Worm (Caenorhabditis elegans) whole organism, L1 larva: ENCODE measurements around the gene C24H10.3.
A peak's percentile ranks its signal among the peaks of the same experiment; 100 is the strongest.

Experiments
- C04F5.9 ChIP-seq: sonication (generic microtip); optimal IDR thresholded peaks from 2 replicates; lab custom pipeline; 2016; ENCODE audit warnings: missing genetic modification characterization, missing compliant biosample characterization
- C16A3.4 ChIP-seq: fragments of 150-350 bp; optimal IDR thresholded peaks from 2 replicates; lab custom pipeline; 2014; ENCODE audit warnings: missing biosample characterization, missing genetic modification characterization
- F16B12.6 ChIP-seq: fragments of 150-350 bp; optimal IDR thresholded peaks from 2 replicates; lab custom pipeline; 2014; ENCODE audit warnings: missing biosample characterization, missing genetic modification characterization
- ama-1 ChIP-seq: fragments of 150-350 bp; optimal IDR thresholded peaks from 2 replicates; lab custom pipeline; 2014
- blmp-1 ChIP-seq: fragments of 150-350 bp; optimal IDR thresholded peaks from 2 replicates; lab custom pipeline; 2014; ENCODE audit warnings: missing biosample characterization, missing genetic modification characterization
- ceh-82 ChIP-seq, 3 experiments: fragments of 150-350 bp in 1 of 3; sonication (generic microtip) in 2 of 3; optimal IDR thresholded peaks; 2 replicates each; lab custom pipeline; 2014 to 2017; ENCODE audit warnings: missing biosample characterization in 3 of 3, missing genetic modification characterization in 3 of 3
- dpl-1 ChIP-seq, 3 experiments: fragments of 150-350 bp in 2 of 3; sonication (generic microtip) in 1 of 3; optimal IDR thresholded peaks; 2 replicates each; lab custom pipeline; 2014 to 2017; ENCODE audit warnings: missing biosample characterization in 3 of 3, missing genetic modification characterization in 3 of 3, missing genetic modification reagents in 3 of 3
- dsc-1 ChIP-seq: sonication (generic microtip); optimal IDR thresholded peaks from 2 replicates; lab custom pipeline; 2016; ENCODE audit warnings: mild to moderate bottlenecking, missing genetic modification characterization, missing compliant biosample characterization
- efl-1 ChIP-seq, 4 experiments: fragments of 150-350 bp; optimal IDR thresholded peaks in 3 of 4; peaks in 1 of 4; 1 replicate in 1 of 4; 2 replicates in 3 of 4; lab custom pipeline; 2014; ENCODE audit warnings: missing biosample characterization in 2 of 4, missing genetic modification characterization in 2 of 4, missing genetic modification reagents in 2 of 4
- egl-13 ChIP-seq: sonication (generic microtip); optimal IDR thresholded peaks from 2 replicates; lab custom pipeline; 2016; ENCODE audit warnings: missing genotype, missing genetic modification reagents, missing genetic modification characterization, missing compliant biosample characterization
- egl-27 ChIP-seq, 2 experiments: fragments of 150-350 bp in 1 of 2; sonication (generic microtip); optimal IDR thresholded peaks; 3 replicates each; lab custom pipeline; 2017 to 2018; ENCODE audit warnings: missing biosample characterization in 2 of 2, missing genetic modification characterization in 2 of 2, missing genetic modification reagents in 2 of 2
- elt-2 ChIP-seq: sonication (generic microtip); optimal IDR thresholded peaks from 2 replicates; lab custom pipeline; 2016; ENCODE audit warnings: missing genetic modification characterization, mild to moderate bottlenecking, inconsistent platforms, missing compliant biosample characterization, missing genetic modification reagents
- ets-5 ChIP-seq: fragments of 200-800 bp; sonication (Bioruptor generic); IDR thresholded peaks from 2 replicates; pipeline ENCODE4 v1.3.6; 2022; ENCODE audit warnings: missing genetic modification characterization, missing compliant biosample characterization
- fkh-4 ChIP-seq: sonication (generic microtip); optimal IDR thresholded peaks from 2 replicates; lab custom pipeline; 2016; ENCODE audit warnings: missing compliant biosample characterization, missing genetic modification characterization, borderline replicate concordance
- fkh-8 ChIP-seq: sonication (generic microtip); optimal IDR thresholded peaks from 2 replicates; lab custom pipeline; 2016; ENCODE audit warnings: mild to moderate bottlenecking, missing genetic modification characterization, missing compliant biosample characterization
- grh-1 ChIP-seq: fragments of 200-800 bp; sonication (Bioruptor generic); IDR thresholded peaks from 2 replicates; pipeline ENCODE4 v1.3.6; 2022; ENCODE audit warnings: missing genetic modification reagents, missing genetic modification characterization, missing compliant biosample characterization
- hpl-2 ChIP-seq: fragments of 150-350 bp; optimal IDR thresholded peaks from 2 replicates; lab custom pipeline; 2014; ENCODE audit warnings: missing biosample characterization, missing genetic modification reagents, missing genetic modification characterization
- jun-1 ChIP-seq: fragments of 150-350 bp; optimal IDR thresholded peaks from 2 replicates; lab custom pipeline; 2014; ENCODE audit warnings: missing biosample characterization, missing genetic modification reagents, missing genetic modification characterization
- lin-13 ChIP-seq: fragments of 150-350 bp; optimal IDR thresholded peaks from 2 replicates; lab custom pipeline; 2014; ENCODE audit warnings: missing biosample characterization, missing genetic modification reagents, missing genetic modification characterization
- lin-14 ChIP-seq: fragments of 200-800 bp; sonication (Bioruptor generic); optimal IDR thresholded peaks from 2 replicates; lab custom pipeline; 2018; ENCODE audit warnings: mild to moderate bottlenecking, missing genetic modification characterization, moderate library complexity, missing compliant biosample characterization
- lin-35 ChIP-seq, 2 experiments: fragments of 150-350 bp; optimal IDR thresholded peaks; 2 replicates each; lab custom pipeline; 2014; ENCODE audit warnings: missing biosample characterization in 2 of 2, missing genetic modification characterization in 2 of 2, missing genetic modification reagents in 2 of 2
- lin-39 ChIP-seq: fragments of 150-350 bp; optimal IDR thresholded peaks from 2 replicates; lab custom pipeline; 2014; ENCODE audit warnings: missing biosample characterization, missing genetic modification reagents, missing genetic modification characterization
- lsy-2 ChIP-seq, 2 experiments: fragments of 150-350 bp; optimal IDR thresholded peaks; 2 replicates each; lab custom pipeline; 2014; ENCODE audit warnings: missing biosample characterization in 2 of 2, missing genetic modification characterization in 2 of 2
- mdl-1 ChIP-seq, 2 experiments: fragments of 150-350 bp; optimal IDR thresholded peaks; 2 replicates each; lab custom pipeline; 2014 to 2017; ENCODE audit warnings: missing biosample characterization in 2 of 2, missing genetic modification characterization in 2 of 2, inconsistent platforms in 1 of 2
- mep-1 ChIP-seq: fragments of 150-350 bp; optimal IDR thresholded peaks from 2 replicates; lab custom pipeline; 2014; ENCODE audit warnings: missing biosample characterization, missing genetic modification characterization
- nhr-11 ChIP-seq: fragments of 150-350 bp; optimal IDR thresholded peaks from 2 replicates; lab custom pipeline; 2014; ENCODE audit warnings: missing biosample characterization, missing genetic modification characterization
- nhr-19 ChIP-seq: fragments of 200-800 bp; sonication (Bioruptor generic); conservative IDR thresholded peaks from 2 replicates; pipeline ENCODE4 v1.3.6; 2022; ENCODE audit warnings: missing genetic modification characterization, missing compliant biosample characterization
- nhr-20 ChIP-seq: sonication (generic microtip); optimal IDR thresholded peaks from 2 replicates; lab custom pipeline; 2016; ENCODE audit warnings: mild to moderate bottlenecking, missing genetic modification characterization, missing compliant biosample characterization
- nhr-47 ChIP-seq: sonication (generic microtip); optimal IDR thresholded peaks from 2 replicates; lab custom pipeline; 2016; ENCODE audit warnings: mild to moderate bottlenecking, missing genetic modification characterization, moderate library complexity, missing compliant biosample characterization
- nhr-71 ChIP-seq: sonication (generic microtip); optimal IDR thresholded peaks from 2 replicates; lab custom pipeline; 2016; ENCODE audit warnings: mild to moderate bottlenecking, missing genetic modification characterization, moderate library complexity, missing compliant biosample characterization
- nhr-77 ChIP-seq: fragments of 150-350 bp; optimal IDR thresholded peaks from 2 replicates; lab custom pipeline; 2014; ENCODE audit warnings: missing biosample characterization, missing genetic modification characterization
- nhr-85 ChIP-seq: sonication (generic microtip); peaks from one replicate; lab custom pipeline; 2016; ENCODE audit warnings: missing genetic modification characterization, inconsistent platforms, missing compliant biosample characterization
- rnt-1 ChIP-seq: sonication (generic microtip); optimal IDR thresholded peaks from 2 replicates; lab custom pipeline; 2016; ENCODE audit warnings: mild to moderate bottlenecking, missing genetic modification characterization, moderate library complexity, missing compliant biosample characterization
- skn-1 ChIP-seq: fragments of 150-350 bp; optimal IDR thresholded peaks from 2 replicates; lab custom pipeline; 2014; ENCODE audit warnings: missing biosample characterization, missing genetic modification characterization
- snu-23 ChIP-seq: sonication (generic microtip); optimal IDR thresholded peaks from 2 replicates; lab custom pipeline; 2016; ENCODE audit warnings: missing genetic modification characterization, missing compliant biosample characterization
- sox-4 ChIP-seq: sonication (generic microtip); optimal IDR thresholded peaks from 2 replicates; lab custom pipeline; 2016; ENCODE audit warnings: missing genetic modification characterization, missing compliant biosample characterization
- swsn-7 ChIP-seq: sonication (generic microtip); optimal IDR thresholded peaks from 2 replicates; lab custom pipeline; 2016; ENCODE audit warnings: missing genetic modification characterization, missing compliant biosample characterization
- tbx-2 ChIP-seq: sonication (generic microtip); optimal IDR thresholded peaks from 2 replicates; lab custom pipeline; 2016; ENCODE audit warnings: missing genetic modification characterization, missing compliant biosample characterization
- tlp-1 ChIP-seq: fragments of 150-350 bp; optimal IDR thresholded peaks from 2 replicates; lab custom pipeline; 2014; ENCODE audit warnings: missing biosample characterization, missing genetic modification characterization
- unc-130 ChIP-seq: fragments of 150-350 bp; optimal IDR thresholded peaks from 2 replicates; lab custom pipeline; 2017; ENCODE audit warnings: missing biosample characterization, missing genetic modification characterization, inconsistent platforms
- unc-30 ChIP-seq: sonication (generic microtip); optimal IDR thresholded peaks from 2 replicates; lab custom pipeline; 2017; ENCODE audit warnings: missing biosample characterization, missing genetic modification characterization
- unc-98 ChIP-seq: fragments of 200-800 bp; sonication (Bioruptor generic); IDR thresholded peaks from 2 replicates; pipeline ENCODE4 v1.3.6; 2022; ENCODE audit warnings: missing genetic modification characterization, missing compliant biosample characterization
- xbp-1 ChIP-seq: sonication (generic microtip); optimal IDR thresholded peaks from 2 replicates; lab custom pipeline; 2016; ENCODE audit warnings: missing genetic modification characterization, missing compliant biosample characterization
- zip-4 ChIP-seq: fragments of 200-800 bp; sonication (Bioruptor generic); optimal IDR thresholded peaks from 2 replicates; lab custom pipeline; 2018; ENCODE audit warnings: mild to moderate bottlenecking, missing genetic modification characterization, moderate library complexity, missing compliant biosample characterization

The C24H10.3 gene

ce11 chrX:5018062-5018653, 42.7 kb upstream of the C24H10.3 start:
- TF ChIP-seq lin-14 (GFP tag; lab: Kevin White, UChicago) = peak; percentile 56
- TF ChIP-seq blmp-1 = peak; percentile 30
- TF ChIP-seq lsy-2 (tag; optimal IDR thresholded peaks at IDR 0.05; lab: Kevin White, UChicago) = peak in 1 of 2 experiments; percentile 45
- peak; percentile 35 for TF ChIP-seq C16A3.4
- TF ChIP-seq unc-30 = no peak
- TF ChIP-seq skn-1 (tag; lab: Kevin White, UChicago) = peak; percentile 46
- peak; percentile 47 for TF ChIP-seq snu-23
- TF ChIP-seq mep-1 (tag; lab: Kevin White, UChicago) = peak; percentile 50
- no peak for TF ChIP-seq fkh-4 (tag; lab: Kevin White, UChicago)
- no peak for TF ChIP-seq grh-1 (GFP tag; lab: Robert Waterston, UW)
- TF ChIP-seq nhr-11 (tag; lab: Kevin White, UChicago) = no peak
- TF ChIP-seq efl-1 (optimal IDR thresholded peaks at IDR 0.05; lab: Kevin White, UChicago) = peak in 1 of 2 experiments; percentile 44
- TF ChIP-seq efl-1 (GFP tag; optimal IDR thresholded peaks at IDR 0.05 in 1 of 2; lab: Kevin White, UChicago) = peak in 1 of 2 experiments; percentile 0
- TF ChIP-seq elt-2 (tag; lab: Kevin White, UChicago) = peak; percentile 16
- peak in 1 of 2 experiments; percentile 49 for TF ChIP-seq lin-35 (GFP tag; optimal IDR thresholded peaks at IDR 0.05; lab: Kevin White, UChicago)
- peak; percentile 75 for TF ChIP-seq F16B12.6 (tag; lab: Kevin White, UChicago)
- peak; percentile 21 for TF ChIP-seq unc-130
- TF ChIP-seq hpl-2 (GFP tag; lab: Kevin White, UChicago) = peak; percentile 8
- TF ChIP-seq dpl-1 (GFP tag; optimal IDR thresholded peaks at IDR 0.05; lab: Kevin White, UChicago) = peak in 1 of 3 experiments; percentile 6
- TF ChIP-seq swsn-7 (tag; lab: Kevin White, UChicago) = peak; percentile 18
- peak; percentile 37 for TF ChIP-seq nhr-71 (tag; lab: Kevin White, UChicago)
- peak; percentile 17 for TF ChIP-seq xbp-1 (tag; lab: Kevin White, UChicago)

- TF ChIP-seq C04F5.9 (tag; lab: Kevin White, UChicago) (no peak), unc-98 (GFP tag; lab: Robert Waterston, UW) (no peak), tlp-1 (tag; lab: Kevin White, UChicago) (no peak), ama-1 (no peak), blmp-1 (peak; percentile 85), tbx-2 (tag; lab: Kevin White, UChicago) (no peak), unc-130 (no peak)
Observed at ce11 chrX:5020996-5021395, 39.9 kb upstream of the C24H10.3 start, which contains the start of gene ZC449.2. ZC449.2 (plus strand) TSS chrX:5021285.

- TF ChIP-seq snu-23 (peak; percentile 83), tbx-2 (tag; lab: Kevin White, UChicago) (peak; percentile 54), C16A3.4 (peak; percentile 66), zip-4 (GFP tag; lab: Kevin White, UChicago) (peak; percentile 23), unc-98 (GFP tag; lab: Robert Waterston, UW) (no peak), blmp-1 (peak; percentile 17), ama-1 (no peak), jun-1 (tag; lab: Kevin White, UChicago) (peak; percentile 37), egl-27 (tag; optimal IDR thresholded peaks at IDR 0.05; lab: Kevin White, UChicago) (no peak), lsy-2 (tag; optimal IDR thresholded peaks at IDR 0.05; lab: Kevin White, UChicago) (peak; percentile 19 to 53), tlp-1 (tag; lab: Kevin White, UChicago) (no peak), lin-39 (tag; lab: Kevin White, UChicago) (no peak), dpl-1 (GFP tag; optimal IDR thresholded peaks at IDR 0.05; lab: Kevin White, UChicago) (peak in 1 of 3 experiments; percentile 22), nhr-47 (tag; lab: Kevin White, UChicago) (peak; percentile 67), lin-14 (GFP tag; lab: Kevin White, UChicago) (peak; percentile 58), xbp-1 (tag; lab: Kevin White, UChicago) (peak; percentile 63), fkh-8 (tag; lab: Kevin White, UChicago) (peak; percentile 68), dsc-1 (tag; lab: Kevin White, UChicago) (peak; percentile 63), nhr-19 (GFP tag; lab: Robert Waterston, UW) (peak; percentile 63), nhr-77 (tag; lab: Kevin White, UChicago) (peak; percentile 41), lin-35 (GFP tag; optimal IDR thresholded peaks at IDR 0.05; lab: Kevin White, UChicago) (peak; percentile 20 to 72), lin-13 (GFP tag; lab: Kevin White, UChicago) (peak; percentile 27), F16B12.6 (tag; lab: Kevin White, UChicago) (no peak), nhr-71 (tag; lab: Kevin White, UChicago) (peak; percentile 68), egl-13 (tag; lab: Kevin White, UChicago) (no peak), sox-4 (tag; lab: Kevin White, UChicago) (no peak), nhr-85 (tag; lab: Kevin White, UChicago) (peak; percentile 69), nhr-20 (tag; lab: Kevin White, UChicago) (peak; percentile 68), efl-1 (optimal IDR thresholded peaks at IDR 0.05; lab: Kevin White, UChicago) (peak; percentile 7 to 23), efl-1 (GFP tag; optimal IDR thresholded peaks at IDR 0.05 in 1 of 2; lab: Kevin White, UChicago) (peak in 1 of 2 experiments; percentile 89), mep-1 (tag; lab: Kevin White, UChicago) (peak; percentile 49), ets-5 (GFP tag; lab: Robert Waterston, UW) (no peak), ceh-82 (tag; optimal IDR thresholded peaks at IDR 0.05; lab: Kevin White, UChicago) (peak; percentile 39 to 53 (median 44)), unc-130 (peak; percentile 38), elt-2 (tag; lab: Kevin White, UChicago) (peak; percentile 20), mdl-1 (tag; optimal IDR thresholded peaks at IDR 0.05; lab: Kevin White, UChicago) (peak in 1 of 2 experiments; percentile 63), rnt-1 (peak; percentile 65)
Observed at ce11 chrX:5022682-5023081, 38.2 kb upstream of the C24H10.3 start.
